Worm (Caenorhabditis elegans): Measurements from ENCODE around the gene Y37D8A.6.

Y37D8A.6 gene

ce11 chrIII:12874606-12875066 is 4.5 kb upstream of the Y37D8A.6 start, which contains the start of the genes mrg-1 and spcs-2 (continued):
- peak; percentile 36 for TF ChIP-seq nhr-28 (tag; optimal IDR thresholded peaks at IDR 0.05)
- TF ChIP-seq ztf-11 (tag; optimal IDR thresholded peaks at IDR 0.05), result peak; percentile 24
- TF ChIP-seq drap-1 (GFP tag; optimal IDR thresholded peaks at IDR 0.05), result peak; percentile 54

- TF ChIP-seq nhr-28 (tag; optimal IDR thresholded peaks at IDR 0.05) (no peak), unc-39 (tag; optimal IDR thresholded peaks at IDR 0.05) (no peak), nhr-237 (tag; optimal IDR thresholded peaks at IDR 0.05) (no peak), elt-3 (tag; optimal IDR thresholded peaks at IDR 0.05) (no peak), ceh-39 (tag; optimal IDR thresholded peaks at IDR 0.05) (no peak)
These were observed 5.4 kb downstream of the Y37D8A.6 start, which contains the start of gene Y37D8A.8 for ce11 chrIII:12864648-12865047. TSS of gene Y37D8A.8 (plus strand) at chrIII:12864948.

ce11 chrIII:12860119-12860518 is 10.0 kb downstream of the Y37D8A.6 start:
- no peak for TF ChIP-seq ceh-43 (GFP tag; optimal IDR thresholded peaks at IDR 0.05)
- no peak for TF ChIP-seq blmp-1 (tag; optimal IDR thresholded peaks at IDR 0.05)
- TF ChIP-seq snpc-4 (tag; optimal IDR thresholded peaks at IDR 0.05), result no peak
- no peak for TF ChIP-seq bed-3 (GFP tag; optimal IDR thresholded peaks at IDR 0.05)
- no peak for TF ChIP-seq nhr-237 (tag; optimal IDR thresholded peaks at IDR 0.05)
- no peak for TF ChIP-seq unc-120 (tag; optimal IDR thresholded peaks at IDR 0.05; ENCODE audit: poor library complexity, severe bottlenecking)
- no peak for TF ChIP-seq cnd-1 (tag; optimal IDR thresholded peaks at IDR 0.05)

- TF ChIP-seq tbx-8 (GFP tag; optimal IDR thresholded peaks at IDR 0.05), result no peak
- no peak for TF ChIP-seq hlh-1 (tag; optimal IDR thresholded peaks at IDR 0.05)
- no peak for TF ChIP-seq elt-3 (tag; optimal IDR thresholded peaks at IDR 0.05)
- no peak for TF ChIP-seq bed-3 (GFP tag; optimal IDR thresholded peaks at IDR 0.05)
- no peak for TF ChIP-seq unc-62 (GFP tag; optimal IDR thresholded peaks at IDR 0.05)
These were observed 13.5 kb downstream of the Y37D8A.6 start, which contains the start of gene Y37D8A.26 for ce11 chrIII:12856628-12857027. TSS of gene Y37D8A.26 (minus strand) at chrIII:12856728.

- TF ChIP-seq M03D4.4 (tag; optimal IDR thresholded peaks at IDR 0.05) (no peak), elt-1 (tag; optimal IDR thresholded peaks at IDR 0.05; ENCODE audit: borderline replicate concordance, insufficient read depth) (no peak), sem-2 (GFP tag; optimal IDR thresholded peaks at IDR 0.05) (no peak), mab-5 (tag; optimal IDR thresholded peaks at IDR 0.05) (no peak), snpc-4 (tag; optimal IDR thresholded peaks at IDR 0.05) (no peak), nhr-12 (tag; optimal IDR thresholded peaks at IDR 0.05) (no peak), elt-3 (tag; optimal IDR thresholded peaks at IDR 0.05) (no peak), flh-1 (GFP tag; optimal IDR thresholded peaks at IDR 0.05) (no peak), mep-1 (tag; optimal IDR thresholded peaks at IDR 0.05) (no peak), bed-3 (GFP tag; optimal IDR thresholded peaks at IDR 0.05) (no peak), ceh-43 (GFP tag; optimal IDR thresholded peaks at IDR 0.05) (no peak), unc-120 (tag; optimal IDR thresholded peaks at IDR 0.05; ENCODE audit: poor library complexity, severe bottlenecking) (no peak)
These were observed 14.7 kb downstream of the Y37D8A.6 start, which contains the start of gene Y37D8A.5 for ce11 chrIII:12855394-12855793. TSS of gene Y37D8A.5 (minus strand) at chrIII:12855494.

- peak; percentile 36 for TF ChIP-seq unc-62 (GFP tag; optimal IDR thresholded peaks at IDR 0.05)
- no peak for TF ChIP-seq cnd-1 (tag; optimal IDR thresholded peaks at IDR 0.05)
- peak; percentile 34 for TF ChIP-seq blmp-1 (tag; optimal IDR thresholded peaks at IDR 0.05)
- TF ChIP-seq nhr-237 (tag; optimal IDR thresholded peaks at IDR 0.05), result peak; percentile 61
- peak; percentile 15 for TF ChIP-seq elt-3 (tag; optimal IDR thresholded peaks at IDR 0.05)
- no peak for TF ChIP-seq ztf-11 (tag; optimal IDR thresholded peaks at IDR 0.05)
These were observed 19.1 kb downstream of the Y37D8A.6 start for ce11 chrIII:12851034-12851433.

- TF ChIP-seq ztf-11 (tag; optimal IDR thresholded peaks at IDR 0.05) (no peak), nhr-12 (tag; optimal IDR thresholded peaks at IDR 0.05) (no peak), ceh-83 (GFP tag; optimal IDR thresholded peaks at IDR 0.05) (no peak), elt-1 (tag; optimal IDR thresholded peaks at IDR 0.05; ENCODE audit: borderline replicate concordance, insufficient read depth) (no peak), flh-1 (GFP tag; optimal IDR thresholded peaks at IDR 0.05) (no peak), M03D4.4 (tag; optimal IDR thresholded peaks at IDR 0.05) (no peak), ces-1 (GFP tag; optimal IDR thresholded peaks at IDR 0.05) (no peak), ceh-39 (tag; optimal IDR thresholded peaks at IDR 0.05) (no peak)
These were observed 20.4 kb downstream of the Y37D8A.6 start for ce11 chrIII:12849691-12850090.
